Fruit fly (Drosophila melanogaster): ENCODE results near the gene CG11309.

Gene CG11309

DNA sequence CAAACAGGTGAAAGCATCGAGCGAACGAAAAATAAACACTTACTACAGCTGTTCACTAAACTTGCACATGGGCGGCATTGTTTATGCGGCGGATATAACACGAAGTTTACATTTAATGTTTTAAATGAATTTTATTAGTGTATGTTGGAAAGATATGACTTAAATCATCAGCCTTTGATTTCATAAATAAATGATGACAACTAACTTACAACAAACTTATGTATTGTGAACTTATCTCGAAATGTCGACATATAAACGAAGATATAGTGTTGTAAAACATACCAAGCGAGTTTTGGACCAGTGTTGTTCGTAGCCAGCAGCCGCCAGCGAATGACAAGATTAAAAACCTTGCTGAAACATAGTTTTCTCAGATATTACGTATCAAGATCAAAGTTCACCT lies at the start of gene CG11309, which contains the start of gene CG7632:
Gene CG11309, minus strand, starts transcription at position 259 of the 400 bp plus-strand sequence.
Gene CG7632, plus strand, starts transcription at position 298 of the 400 bp plus-strand sequence.
- no peak for TF ChIP-seq psq (optimal IDR thresholded peaks at IDR 0.05)
- TF ChIP-seq h (optimal IDR thresholded peaks at IDR 0.05): no peak
- TF ChIP-seq insv (optimal IDR thresholded peaks at IDR 0.05): no peak
- no peak for TF ChIP-seq Sin3A (optimal IDR thresholded peaks at IDR 0.05)
- TF ChIP-seq ttk (optimal IDR thresholded peaks at IDR 0.05): no peak
- TF ChIP-seq Myc (optimal IDR thresholded peaks at IDR 0.05): no peak

DNA sequence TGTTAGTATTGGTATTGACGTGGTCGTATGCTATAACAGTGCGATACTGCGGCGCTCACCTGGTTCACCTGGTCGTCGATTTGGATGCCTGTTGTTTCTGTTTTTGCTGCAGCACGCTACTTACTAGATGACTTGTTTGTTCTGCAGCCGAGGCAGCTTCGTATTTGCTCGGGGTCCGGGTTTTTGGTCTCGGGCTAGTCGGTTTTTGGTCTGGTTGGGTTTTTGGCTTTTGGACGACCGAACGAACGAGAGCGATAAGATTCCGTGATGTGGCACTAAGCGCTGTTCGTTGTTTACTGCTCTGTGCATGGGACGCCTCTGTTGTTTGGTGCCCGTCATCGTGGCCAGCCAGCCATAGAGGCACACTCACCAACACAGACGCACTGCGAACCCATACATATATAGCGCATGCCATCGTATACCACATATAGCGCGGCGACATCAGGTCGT lies 44.5 kb upstream of the CG11309 start, which contains the start of gene ebd2:
Gene ebd2, minus strand, starts transcription at position 306 of the 450 bp plus-strand sequence.
- no peak for TF ChIP-seq insv (optimal IDR thresholded peaks at IDR 0.05)
- no peak for TF ChIP-seq Sin3A (optimal IDR thresholded peaks at IDR 0.05)

DNA sequence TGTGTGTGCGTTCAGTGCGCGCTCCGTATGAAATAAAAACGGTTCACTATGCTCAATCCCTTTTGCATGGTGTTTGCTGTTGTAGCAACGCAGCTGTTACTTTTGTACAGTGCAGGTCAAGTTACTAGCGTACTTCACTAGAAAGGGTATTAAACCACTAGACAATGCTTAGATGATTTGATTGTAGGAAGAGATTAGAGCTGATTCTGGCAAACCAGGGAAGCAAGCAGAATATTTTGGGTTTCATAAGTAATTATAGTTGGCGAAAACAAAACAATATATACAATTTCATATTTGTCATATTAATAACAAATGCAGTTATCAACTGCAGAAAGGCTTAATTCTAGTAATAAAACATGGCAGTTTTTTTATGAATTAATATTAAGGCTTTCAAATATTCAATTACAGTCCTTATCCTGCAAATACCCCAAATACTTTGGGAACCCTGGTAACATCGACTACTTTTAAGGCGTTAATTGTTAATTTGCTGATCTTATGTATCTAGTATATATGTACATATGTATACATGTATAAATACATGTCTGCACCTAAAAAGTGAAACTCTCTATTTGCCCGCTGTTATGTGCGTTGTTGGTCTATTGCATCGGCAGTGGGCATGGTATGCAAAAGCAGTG lies 42.9 kb upstream of the CG11309 start:
- TF ChIP-seq insv (optimal IDR thresholded peaks at IDR 0.05) (no peak), h (optimal IDR thresholded peaks at IDR 0.05) (no peak), Myc (optimal IDR thresholded peaks at IDR 0.05) (no peak), Sin3A (optimal IDR thresholded peaks at IDR 0.05) (no peak), psq (optimal IDR thresholded peaks at IDR 0.05) (no peak), ttk (optimal IDR thresholded peaks at IDR 0.05) (no peak)

DNA sequence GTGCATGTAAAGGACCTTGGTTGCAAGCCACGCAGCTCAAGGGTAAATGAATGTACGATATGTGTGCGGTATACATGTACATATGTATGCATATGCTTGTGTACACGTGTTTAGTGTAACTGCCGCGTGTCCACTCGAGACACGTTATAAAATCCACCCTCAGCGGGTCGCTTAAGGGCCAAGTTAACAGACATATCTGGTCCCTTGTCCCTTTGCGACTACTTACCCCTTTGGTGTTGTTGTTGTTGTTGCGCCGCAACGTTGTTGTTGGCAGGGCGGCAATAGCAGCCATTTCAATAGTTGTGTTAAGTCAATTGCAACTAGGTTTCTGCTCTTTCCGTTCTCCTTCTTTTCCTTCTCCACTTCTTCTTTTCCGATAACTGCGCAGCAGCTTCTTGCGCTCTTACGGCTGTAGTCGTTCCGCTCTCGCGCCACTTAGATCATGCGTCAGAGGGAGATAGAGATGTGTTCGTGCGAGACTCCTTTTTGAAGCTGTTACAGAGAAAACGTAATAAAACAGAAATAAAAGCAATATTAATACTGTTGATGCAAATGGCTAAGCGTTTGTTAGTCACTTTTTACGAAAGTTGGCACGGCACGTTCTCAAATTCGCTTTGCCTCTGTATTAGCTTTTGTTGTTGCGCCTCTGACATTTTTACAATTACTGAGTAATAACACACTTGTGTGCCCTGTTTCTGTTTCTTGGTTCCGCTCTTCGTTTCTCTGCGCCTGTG lies 42.2 kb upstream of the CG11309 start:
- TF ChIP-seq Sin3A (optimal IDR thresholded peaks at IDR 0.05) (no peak), Myc (optimal IDR thresholded peaks at IDR 0.05) (no peak)

DNA sequence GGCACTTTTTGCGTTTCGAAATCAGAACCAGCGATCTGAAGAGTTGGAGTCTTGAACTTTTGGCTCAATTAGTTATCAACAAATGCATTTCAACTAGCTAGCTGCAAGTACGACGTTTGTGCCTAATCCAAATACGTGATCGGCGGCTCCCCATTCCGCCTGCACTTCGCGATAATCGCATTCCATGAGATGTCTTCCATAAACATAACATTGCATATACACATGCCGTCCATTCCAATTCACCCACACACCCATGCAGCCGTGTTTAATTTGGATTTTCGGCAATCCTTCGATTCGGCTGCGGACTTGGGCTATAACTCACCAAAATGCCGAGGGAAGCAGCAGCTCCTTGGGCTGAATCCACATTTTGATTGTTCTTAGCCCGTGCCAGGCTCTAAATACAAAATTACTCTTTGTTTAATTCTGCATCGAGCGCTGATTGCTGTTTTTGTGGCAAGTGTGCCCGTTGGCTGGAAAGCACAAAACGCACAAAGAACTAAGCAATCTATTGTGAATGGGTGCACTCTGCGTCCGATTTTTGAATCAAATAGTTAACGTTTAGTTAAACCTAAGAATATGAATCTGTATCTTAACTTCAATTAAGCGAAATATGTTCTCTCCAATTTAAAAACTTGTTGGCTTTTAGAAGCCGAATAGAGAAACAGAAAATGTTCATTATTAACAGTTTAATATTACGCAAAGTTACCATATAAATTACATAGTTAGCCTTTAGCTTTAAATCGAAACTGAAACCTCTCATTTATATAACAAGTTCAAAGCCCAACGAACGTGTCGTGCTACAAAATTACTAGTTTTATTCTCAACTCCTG lies 39.0 kb upstream of the CG11309 start, which contains the start of the genes Tbc1d8-9 and CG32436:
Gene Tbc1d8-9, minus strand, starts transcription at position 463 of the 830 bp plus-strand sequence.
Gene CG32436, plus strand, starts transcription at position 780 of the 830 bp plus-strand sequence.
- TF ChIP-seq psq (optimal IDR thresholded peaks at IDR 0.05) (no peak), ttk (optimal IDR thresholded peaks at IDR 0.05) (no peak), Myc (optimal IDR thresholded peaks at IDR 0.05) (no peak), h (optimal IDR thresholded peaks at IDR 0.05) (no peak), Sin3A (optimal IDR thresholded peaks at IDR 0.05) (no peak), insv (optimal IDR thresholded peaks at IDR 0.05) (no peak)

DNA sequence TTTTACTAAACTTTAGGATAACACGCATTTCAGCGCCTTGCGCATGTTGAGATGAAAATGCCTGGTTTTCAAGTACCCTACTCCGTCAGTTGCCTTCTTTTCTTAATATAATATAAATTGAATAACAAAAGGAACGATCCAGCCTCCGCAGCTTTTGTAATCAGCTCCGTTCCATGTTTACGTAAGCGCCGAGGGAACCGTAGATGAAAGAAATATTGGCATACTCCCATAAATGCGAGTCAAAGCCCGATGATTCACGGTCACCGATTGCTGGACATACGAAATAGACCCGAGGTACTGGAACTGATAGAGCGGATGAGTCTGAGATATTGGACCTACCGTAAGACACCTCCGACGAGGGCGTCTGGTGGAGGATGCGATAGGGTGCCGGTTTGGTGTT lies 38.1 kb upstream of the CG11309 start:
- TF ChIP-seq ttk (optimal IDR thresholded peaks at IDR 0.05): no peak
- no peak for TF ChIP-seq Myc (optimal IDR thresholded peaks at IDR 0.05)
- no peak for TF ChIP-seq Sin3A (optimal IDR thresholded peaks at IDR 0.05)
- no peak for TF ChIP-seq insv (optimal IDR thresholded peaks at IDR 0.05)
- TF ChIP-seq psq (optimal IDR thresholded peaks at IDR 0.05): no peak
- TF ChIP-seq h (optimal IDR thresholded peaks at IDR 0.05): no peak

DNA sequence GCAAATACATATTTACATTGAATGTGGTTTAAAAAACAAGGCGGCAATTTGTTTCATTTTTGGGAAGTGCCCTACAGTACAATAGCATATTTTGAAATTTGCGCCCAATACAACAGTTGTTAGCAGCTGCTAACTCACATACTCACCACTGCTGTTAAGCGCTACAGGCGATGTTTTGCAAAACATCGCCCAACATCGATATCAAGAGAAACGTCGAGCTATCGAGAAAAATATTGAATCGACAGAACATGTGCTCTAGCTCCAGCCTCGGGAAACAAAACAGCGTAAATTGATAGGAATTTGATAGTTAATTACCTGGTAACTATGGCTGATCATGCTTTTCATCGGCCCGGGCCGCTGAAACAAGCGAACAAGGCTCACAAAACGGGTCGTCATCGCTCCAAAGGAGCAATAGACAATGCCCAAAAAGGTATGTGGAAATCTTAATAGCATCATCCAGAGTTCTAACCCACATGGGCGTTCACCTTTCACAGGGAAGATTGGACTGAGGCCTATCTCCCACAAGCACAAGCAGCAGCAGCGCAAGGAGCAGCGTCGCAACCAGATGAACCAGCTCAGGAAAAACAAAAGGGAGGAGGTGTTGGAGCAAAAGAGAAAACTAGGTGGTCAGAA lies 30.7 kb upstream of the CG11309 start, which contains the start of gene Tsr1:
Gene Tsr1, plus strand, starts transcription at position 217 of the 633 bp plus-strand sequence.
- TF ChIP-seq Sin3A (optimal IDR thresholded peaks at IDR 0.05): no peak
- TF ChIP-seq ttk (optimal IDR thresholded peaks at IDR 0.05): no peak
- TF ChIP-seq insv (optimal IDR thresholded peaks at IDR 0.05): no peak
- TF ChIP-seq Myc (optimal IDR thresholded peaks at IDR 0.05): no peak
- TF ChIP-seq psq (optimal IDR thresholded peaks at IDR 0.05): no peak
- no peak for TF ChIP-seq h (optimal IDR thresholded peaks at IDR 0.05)

DNA sequence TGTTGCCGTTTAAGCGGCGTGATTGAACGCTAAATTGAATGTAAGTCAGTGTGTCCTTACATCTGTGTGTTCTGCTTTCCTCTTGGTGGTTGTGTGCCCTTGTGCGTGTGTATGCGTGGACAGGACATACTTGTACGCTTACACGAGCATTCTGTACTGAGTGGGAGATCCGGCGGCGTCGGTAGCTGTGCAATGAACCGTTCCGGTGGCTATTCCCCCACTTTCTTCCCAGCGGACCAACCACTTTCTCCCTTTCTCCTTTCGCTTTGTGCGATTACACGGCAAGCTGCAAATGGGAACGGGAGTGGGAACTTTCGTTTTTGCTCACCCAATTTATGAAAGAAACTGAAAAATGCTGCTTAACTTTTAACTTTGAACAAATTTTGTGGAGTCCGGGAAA lies 20.3 kb upstream of the CG11309 start:
- TF ChIP-seq psq (optimal IDR thresholded peaks at IDR 0.05): no peak
- no peak for TF ChIP-seq Sin3A (optimal IDR thresholded peaks at IDR 0.05)
- TF ChIP-seq insv (optimal IDR thresholded peaks at IDR 0.05): no peak
- no peak for TF ChIP-seq Myc (optimal IDR thresholded peaks at IDR 0.05)
- no peak for TF ChIP-seq ttk (optimal IDR thresholded peaks at IDR 0.05)
- TF ChIP-seq h (optimal IDR thresholded peaks at IDR 0.05): no peak

DNA sequence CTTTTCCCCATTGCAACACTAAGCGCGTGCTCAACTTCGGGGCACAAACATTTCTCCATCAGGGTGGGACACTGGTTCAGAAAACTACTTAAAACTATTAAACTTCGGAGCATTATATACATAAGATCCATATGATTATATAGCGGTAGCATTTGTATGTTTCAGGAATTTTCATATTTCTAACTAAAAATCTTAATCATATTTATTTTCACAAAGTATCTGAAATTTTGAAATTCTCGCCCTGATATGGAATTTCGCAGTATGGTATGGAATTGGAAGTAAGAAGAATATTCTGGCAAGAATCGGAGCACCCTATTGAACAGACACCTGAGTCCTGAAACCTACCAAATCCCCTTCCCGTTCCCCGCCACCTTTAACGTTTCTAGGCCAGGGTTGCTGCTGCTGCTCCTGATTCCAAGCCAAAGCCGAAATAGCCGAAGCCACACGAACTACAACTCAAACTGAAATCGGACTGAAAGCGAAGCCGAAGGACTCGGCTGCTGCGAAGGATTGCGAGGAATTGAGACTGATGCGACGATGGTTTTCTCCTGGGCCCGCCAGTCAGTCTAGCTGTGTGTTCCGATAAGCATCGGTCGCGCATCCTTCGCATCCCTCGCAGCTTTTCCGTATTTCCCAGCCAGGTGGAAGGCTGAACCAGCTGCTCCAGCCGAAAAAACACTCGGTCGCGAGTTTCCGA lies 17.5 kb upstream of the CG11309 start:
- TF ChIP-seq insv (optimal IDR thresholded peaks at IDR 0.05): no peak
- TF ChIP-seq ttk (optimal IDR thresholded peaks at IDR 0.05): no peak
- no peak for TF ChIP-seq psq (optimal IDR thresholded peaks at IDR 0.05)
- TF ChIP-seq h (optimal IDR thresholded peaks at IDR 0.05): no peak
- TF ChIP-seq Myc (optimal IDR thresholded peaks at IDR 0.05): no peak
- TF ChIP-seq Sin3A (optimal IDR thresholded peaks at IDR 0.05): no peak

DNA sequence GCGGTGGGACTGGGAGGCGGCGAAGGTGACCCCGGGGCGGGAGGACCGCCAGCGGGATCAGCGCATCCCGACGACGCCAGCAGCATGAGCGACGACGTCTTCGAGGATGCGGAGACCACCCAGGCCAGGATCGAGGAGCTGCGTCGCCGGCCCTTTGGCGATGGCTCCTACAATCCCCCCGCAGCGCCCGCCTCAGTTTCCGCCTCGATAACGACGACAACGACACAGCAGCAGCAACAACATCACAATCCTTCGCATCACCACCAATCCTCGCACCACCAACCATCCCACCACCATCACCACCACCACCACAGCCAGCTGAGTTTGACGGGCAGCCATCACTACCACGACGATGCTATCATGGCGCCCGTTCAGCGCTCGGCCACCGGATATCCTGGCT lies 15.5 kb upstream of the CG11309 start:
- TF ChIP-seq Sin3A (optimal IDR thresholded peaks at IDR 0.05): no peak
- no peak for TF ChIP-seq psq (optimal IDR thresholded peaks at IDR 0.05)
- TF ChIP-seq insv (optimal IDR thresholded peaks at IDR 0.05): no peak
- no peak for TF ChIP-seq Myc (optimal IDR thresholded peaks at IDR 0.05)
- TF ChIP-seq ttk (optimal IDR thresholded peaks at IDR 0.05): no peak
- TF ChIP-seq h (optimal IDR thresholded peaks at IDR 0.05): no peak
